Fruit fly (Drosophila melanogaster) whole organism, embryonic: Measurements from ENCODE around the gene Smvt.

ENCODE experiments used
- Adf1 ChIP-seq: fragments of 200-800 bp; sonication (Bioruptor generic); IDR thresholded peaks from 2 replicates; pipeline ENCODE4 v1.3.6; 2022; ENCODE audit warnings: missing biosample characterization, missing genetic modification characterization
- Bteb2 ChIP-seq: fragments of 200-800 bp; sonication (Bioruptor generic); optimal IDR thresholded peaks from 2 replicates; lab custom pipeline; 2016; ENCODE audit warnings: missing biosample characterization, missing genetic modification characterization
- CG10274 ChIP-seq: fragments of 200-800 bp; sonication (Bioruptor generic); optimal IDR thresholded peaks from 3 replicates; lab custom pipeline; 2017; ENCODE audit warnings: missing biosample characterization, mild to moderate bottlenecking, missing genetic modification characterization
- CG10366 ChIP-seq: fragments of 200-800 bp; sonication (Bioruptor generic); IDR thresholded peaks from 2 replicates; pipeline ENCODE4 v1.3.6; 2022; ENCODE audit warnings: missing biosample characterization, missing genetic modification characterization
- CG10979 ChIP-seq: fragments of 200-800 bp; sonication (Bioruptor generic); optimal IDR thresholded peaks from 2 replicates; lab custom pipeline; 2018; ENCODE audit warnings: missing biosample characterization, mild to moderate bottlenecking, missing genetic modification characterization, moderate library complexity
- CG11398 ChIP-seq: fragments of 200-800 bp; sonication (Bioruptor generic); optimal IDR thresholded peaks from 2 replicates; lab custom pipeline; 2016; ENCODE audit warnings: missing biosample characterization, missing genetic modification characterization
- CG11696 ChIP-seq: fragments of 200-800 bp; sonication (Bioruptor generic); IDR thresholded peaks from 2 replicates; pipeline ENCODE4 v1.3.6; 2022; ENCODE audit warnings: missing biosample characterization, missing genetic modification characterization
- CG12104 ChIP-seq: fragments of 200-800 bp; sonication (Bioruptor generic); optimal IDR thresholded peaks from 3 replicates; lab custom pipeline; 2016; ENCODE audit warnings: missing biosample characterization, missing genetic modification characterization
- CG12769 ChIP-seq: fragments of 200-800 bp; sonication (Bioruptor generic); optimal IDR thresholded peaks from 2 replicates; lab custom pipeline; 2019; ENCODE audit warnings: missing biosample characterization, mild to moderate bottlenecking, missing genetic modification characterization, moderate library complexity
- CG14441 ChIP-seq: fragments of 200-800 bp; sonication (Bioruptor generic); IDR thresholded peaks from 2 replicates; pipeline ENCODE4 v1.3.6; 2022; ENCODE audit warnings: missing biosample characterization, missing genetic modification characterization
- CG17385 ChIP-seq: fragments of 200-800 bp; sonication (Bioruptor generic); optimal IDR thresholded peaks from 3 replicates; lab custom pipeline; 2018; ENCODE audit warnings: missing biosample characterization, mild to moderate bottlenecking, missing genetic modification characterization
- CG17612 ChIP-seq: fragments of 200-800 bp; sonication (Bioruptor generic); IDR thresholded peaks from 2 replicates; pipeline ENCODE4 v1.3.6; 2022; ENCODE audit warnings: missing biosample characterization, missing genetic modification characterization
- CG31388 ChIP-seq: fragments of 200-800 bp; sonication (Bioruptor generic); optimal IDR thresholded peaks from 2 replicates; lab custom pipeline; 2016; ENCODE audit warnings: missing biosample characterization, missing genetic modification characterization
- CG33213 ChIP-seq: fragments of 200-800 bp; sonication (Bioruptor generic); optimal IDR thresholded peaks from 3 replicates; lab custom pipeline; 2016; ENCODE audit warnings: missing biosample characterization, missing genetic modification characterization
- CG3407 ChIP-seq: fragments of 200-800 bp; sonication (Bioruptor generic); optimal IDR thresholded peaks from 2 replicates; lab custom pipeline; 2018; ENCODE audit warnings: missing biosample characterization, mild to moderate bottlenecking, missing genetic modification characterization
- CG4282 ChIP-seq: fragments of 200-800 bp; sonication (Bioruptor generic); optimal IDR thresholded peaks from 2 replicates; lab custom pipeline; 2016; ENCODE audit warnings: missing biosample characterization, missing genetic modification characterization
- CG4730 ChIP-seq: fragments of 200-800 bp; sonication (Bioruptor generic); IDR thresholded peaks from 2 replicates; pipeline ENCODE4 v1.3.6; 2022; ENCODE audit warnings: missing biosample characterization, missing genetic modification characterization
- CG4854 ChIP-seq: fragments of 200-800 bp; sonication (Bioruptor generic); optimal IDR thresholded peaks from 2 replicates; lab custom pipeline; 2016; ENCODE audit warnings: missing biosample characterization, missing genetic modification characterization, inconsistent platforms
- CG6791 ChIP-seq: fragments of 200-800 bp; sonication (Bioruptor generic); IDR thresholded peaks from 3 replicates; pipeline ENCODE4 v1.3.6; 2022; ENCODE audit warnings: missing biosample characterization, missing genetic modification characterization; ENCODE audit not compliant: partially characterized antibody
- CG7271 ChIP-seq: fragments of 200-800 bp; sonication (Bioruptor generic); optimal IDR thresholded peaks from 2 replicates; lab custom pipeline; 2018; ENCODE audit warnings: missing biosample characterization, mild to moderate bottlenecking, missing genetic modification characterization, moderate library complexity
- Dll ChIP-seq: fragments of 200-800 bp; sonication (Bioruptor generic); IDR thresholded peaks from 4 replicates; pipeline ENCODE4 v1.3.6; 2022; ENCODE audit warnings: missing biosample characterization, missing genetic modification characterization; ENCODE audit not compliant: partially characterized antibody
- NC2β ChIP-seq: fragments of 200-800 bp; sonication (Bioruptor generic); optimal IDR thresholded peaks from 2 replicates; lab custom pipeline; 2016; ENCODE audit warnings: missing biosample characterization, missing genetic modification characterization
- Oaz ChIP-seq: fragments of 200-800 bp; sonication (Bioruptor generic); IDR thresholded peaks from 2 replicates; pipeline ENCODE4 v1.3.6; 2022; ENCODE audit warnings: missing biosample characterization, missing genetic modification characterization
- Ravus ChIP-seq: fragments of 200-800 bp; sonication (Bioruptor generic); IDR thresholded peaks from 2 replicates; pipeline ENCODE4 v1.3.6; 2022; ENCODE audit warnings: missing biosample characterization, missing genetic modification characterization
- Sin3A ChIP-seq: fragments of >200 bp; optimal IDR thresholded peaks from 2 replicates; lab custom pipeline; 2018
- Spps ChIP-seq: fragments of 200-800 bp; sonication (Bioruptor generic); optimal IDR thresholded peaks from 2 replicates; lab custom pipeline; 2018; ENCODE audit warnings: missing biosample characterization, mild to moderate bottlenecking, missing genetic modification characterization
- Usf ChIP-seq: fragments of 200-800 bp; sonication (Bioruptor generic); optimal IDR thresholded peaks from 2 replicates; lab custom pipeline; 2017; ENCODE audit warnings: missing genotype, missing biosample characterization, missing genetic modification characterization
- Xrp1 ChIP-seq: fragments of 200-800 bp; sonication (Bioruptor generic); IDR thresholded peaks from 2 replicates; pipeline ENCODE4 v1.3.6; 2022; ENCODE audit warnings: missing biosample characterization, missing genetic modification characterization
- abd-A ChIP-seq: fragments of 200-800 bp; sonication (Bioruptor generic); optimal IDR thresholded peaks from 3 replicates; lab custom pipeline; 2019; ENCODE audit warnings: missing biosample characterization, mild to moderate bottlenecking, missing genetic modification characterization, moderate library complexity
- ap ChIP-seq: fragments of 200-800 bp; sonication (Bioruptor generic); IDR thresholded peaks from 2 replicates; pipeline ENCODE4 v1.3.6; 2022; ENCODE audit warnings: missing biosample characterization, missing genetic modification characterization
- ara ChIP-seq: fragments of 200-800 bp; sonication (Bioruptor generic); IDR thresholded peaks from 2 replicates; pipeline ENCODE4 v1.3.6; 2022; ENCODE audit warnings: missing biosample characterization, missing genetic modification characterization
- ase ChIP-seq: fragments of 200-800 bp; sonication (Bioruptor generic); IDR thresholded peaks from 3 replicates; pipeline ENCODE4 v1.3.6; 2022; ENCODE audit warnings: missing biosample characterization, missing genetic modification characterization
- bab2 ChIP-seq: fragments of 200-800 bp; sonication (Bioruptor generic); optimal IDR thresholded peaks from 2 replicates; lab custom pipeline; 2016; ENCODE audit warnings: missing biosample characterization, missing genetic modification characterization
- bsh ChIP-seq, 2 experiments: fragments of 200-800 bp; sonication (Bioruptor generic); optimal IDR thresholded peaks; 2 replicates each; lab custom pipeline; 2017 to 2018; ENCODE audit warnings: mild to moderate bottlenecking in 2 of 2, missing biosample characterization in 2 of 2, missing genetic modification characterization in 2 of 2, moderate library complexity in 1 of 2
- cad ChIP-seq: fragments of >200 bp; optimal IDR thresholded peaks from 2 replicates; lab custom pipeline; 2017; ENCODE audit warnings: missing biosample characterization, missing genetic modification characterization
- crol ChIP-seq: fragments of 200-800 bp; sonication (Bioruptor generic); IDR thresholded peaks from 2 replicates; pipeline ENCODE4 v1.3.6; 2022; ENCODE audit warnings: missing biosample characterization, missing genetic modification characterization
- da ChIP-seq: fragments of 200-800 bp; sonication (Bioruptor generic); optimal IDR thresholded peaks from 2 replicates; lab custom pipeline; 2016; ENCODE audit warnings: missing biosample characterization, missing genetic modification characterization
- danr ChIP-seq: fragments of 200-800 bp; sonication (Bioruptor generic); IDR thresholded peaks from 2 replicates; pipeline ENCODE4 v1.3.6; 2022; ENCODE audit warnings: missing biosample characterization, missing genetic modification characterization
- dmrt99B ChIP-seq: fragments of 200-800 bp; sonication (Bioruptor generic); optimal IDR thresholded peaks from 2 replicates; lab custom pipeline; 2018; ENCODE audit warnings: missing biosample characterization, mild to moderate bottlenecking, missing genetic modification characterization, moderate library complexity
- eyg ChIP-seq: fragments of 200-800 bp; sonication (Bioruptor generic); optimal IDR thresholded peaks from 3 replicates; lab custom pipeline; 2016; ENCODE audit warnings: missing biosample characterization, missing genetic modification characterization
- grn ChIP-seq: fragments of 200-800 bp; sonication (Bioruptor generic); optimal IDR thresholded peaks from 3 replicates; lab custom pipeline; 2017; ENCODE audit warnings: missing biosample characterization, missing genetic modification characterization
- kah ChIP-seq: fragments of 200-800 bp; sonication (Bioruptor generic); optimal IDR thresholded peaks from 2 replicates; lab custom pipeline; 2018; ENCODE audit warnings: missing biosample characterization, mild to moderate bottlenecking, missing genetic modification characterization
- lilli ChIP-seq: fragments of 200-800 bp; sonication (Bioruptor generic); optimal IDR thresholded peaks from 3 replicates; lab custom pipeline; 2016; ENCODE audit warnings: missing biosample characterization, missing genetic modification characterization
- nmo ChIP-seq: fragments of 200-800 bp; sonication (Bioruptor generic); optimal IDR thresholded peaks from 2 replicates; lab custom pipeline; 2018; ENCODE audit warnings: missing biosample characterization, mild to moderate bottlenecking, missing genetic modification characterization, moderate library complexity
- org-1 ChIP-seq: fragments of 200-800 bp; sonication (Bioruptor generic); optimal IDR thresholded peaks from 2 replicates; lab custom pipeline; 2017; ENCODE audit warnings: missing biosample characterization, missing genetic modification characterization
- otp ChIP-seq: fragments of 200-800 bp; sonication (Bioruptor generic); IDR thresholded peaks from 3 replicates; pipeline ENCODE4, ENCODE4 v1.3.6; 2022; ENCODE audit warnings: missing biosample characterization, missing genetic modification characterization
- peb ChIP-seq: fragments of 200-800 bp; sonication (Bioruptor generic); IDR thresholded peaks from 2 replicates; pipeline ENCODE4 v1.3.6; 2022; ENCODE audit warnings: missing biosample characterization, missing genetic modification characterization
- pros ChIP-seq: fragments of 200-800 bp; sonication (Bioruptor generic); optimal IDR thresholded peaks from 3 replicates; lab custom pipeline; 2019; ENCODE audit warnings: missing biosample characterization, mild to moderate bottlenecking, missing genetic modification characterization, moderate library complexity
- ranshi ChIP-seq: fragments of 200-800 bp; sonication (Bioruptor generic); IDR thresholded peaks from 2 replicates; pipeline ENCODE4 v1.3.6; 2022; ENCODE audit warnings: missing biosample characterization, missing genetic modification characterization
- scrt ChIP-seq: fragments of 200-800 bp; sonication (Bioruptor generic); optimal IDR thresholded peaks from 2 replicates; lab custom pipeline; 2018; ENCODE audit warnings: missing biosample characterization, mild to moderate bottlenecking, missing genetic modification characterization, moderate library complexity
- sqz ChIP-seq: fragments of 200-800 bp; sonication (Bioruptor generic); optimal IDR thresholded peaks from 3 replicates; lab custom pipeline; 2018; ENCODE audit warnings: missing biosample characterization, mild to moderate bottlenecking, missing genetic modification characterization
- tna ChIP-seq: fragments of 200-800 bp; sonication (Bioruptor generic); IDR thresholded peaks from 2 replicates; pipeline ENCODE4 v1.3.6; 2022; ENCODE audit warnings: missing biosample characterization, missing genetic modification characterization; ENCODE audit not compliant: partially characterized antibody
- toy ChIP-seq: fragments of 200-800 bp; sonication (Bioruptor generic); IDR thresholded peaks from 2 replicates; pipeline ENCODE4 v1.3.6; 2022; ENCODE audit warnings: missing biosample characterization, missing genetic modification characterization

Gene Smvt

DNA sequence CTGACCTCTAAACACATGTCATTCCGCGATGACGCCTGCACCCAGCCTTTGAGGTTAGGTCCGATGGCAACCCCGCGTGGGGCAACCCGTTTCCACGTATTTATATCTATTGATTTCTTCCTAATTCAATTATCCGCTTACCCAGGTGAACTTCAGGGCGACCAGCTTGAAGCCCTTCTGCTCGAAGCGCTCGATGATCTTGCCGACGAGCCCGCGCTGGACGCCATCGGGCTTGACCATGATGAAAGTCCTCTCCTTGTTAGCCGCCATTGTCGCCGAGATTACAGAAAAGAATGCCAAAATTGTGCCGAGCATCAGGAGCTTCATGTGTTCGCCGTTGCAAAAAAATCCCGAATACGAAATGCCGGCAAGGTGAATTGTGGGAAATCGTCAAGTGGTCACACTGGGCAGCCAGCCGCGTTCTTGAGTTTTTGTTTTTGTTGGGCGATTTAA lies 15.7 kb downstream of the Smvt start, which contains the start of gene awd (continued):
- TF ChIP-seq crol (GFP tag; lab: Robert Waterston, UW) (no peak), CG11398 (no peak), CG17612 (no peak), tna (GFP tag; lab: Robert Waterston, UW) (peak; percentile 15; the same call in 1 of the 2 replicates), CG4854 (GFP tag; lab: Kevin White, UChicago) (no peak), NC2β (no peak), CG6791 (no peak), CG14441 (GFP tag; lab: Robert Waterston, UW) (no peak), Xrp1 (GFP tag; lab: Robert Waterston, UW) (no peak), Usf (GFP tag; lab: Kevin White, UChicago) (no peak), Bteb2 (GFP tag; lab: Kevin White, UChicago) (no peak), CG10979 (tag; lab: Kevin White, UChicago) (no peak), cad (GFP tag; lab: Kevin White, UChicago) (no peak), Oaz (GFP tag; lab: Robert Waterston, UW) (no peak), peb (GFP tag; lab: Robert Waterston, UW) (no peak), CG10274 (GFP tag; lab: Kevin White, UChicago) (no peak), otp (no peak), eyg (no peak), ara (GFP tag; lab: Robert Waterston, UW) (no peak), CG3407 (GFP tag; lab: Kevin White, UChicago) (no peak), kah (GFP tag; lab: Kevin White, UChicago) (no peak), sqz (GFP tag; lab: Kevin White, UChicago) (no peak), ranshi (GFP tag; lab: Robert Waterston, UW) (no peak), CG7271 (no peak), Sin3A (lab: Kevin White, UChicago) (peak; percentile 20), toy (GFP tag; lab: Robert Waterston, UW) (no peak), CG10366 (GFP tag; lab: Robert Waterston, UW) (no peak), CG12769 (tag; lab: Kevin White, UChicago) (peak; percentile 32), bsh (GFP tag; optimal IDR thresholded peaks at IDR 0.05; lab: Kevin White, UChicago) (no peak), bab2 (GFP tag; lab: Kevin White, UChicago) (no peak), ase (GFP tag; lab: Robert Waterston, UW) (no peak), CG11696 (GFP tag; lab: Robert Waterston, UW) (no peak), CG31388 (GFP tag; lab: Kevin White, UChicago) (no peak), CG12104 (no peak), Adf1 (no peak), danr (no peak), Dll (GFP tag; lab: Robert Waterston, UW) (peak; percentile 26; the same call in 1 of the 4 replicates), dmrt99B (tag; lab: Kevin White, UChicago) (no peak), CG17385 (GFP tag; lab: Kevin White, UChicago) (no peak), CG4730 (GFP tag; lab: Robert Waterston, UW) (no peak), Ravus (GFP tag; lab: Robert Waterston, UW) (no peak), org-1 (no peak), grn (GFP tag; lab: Kevin White, UChicago) (no peak), da (GFP tag; lab: Kevin White, UChicago) (no peak), Spps (no peak), CG33213 (GFP tag; lab: Kevin White, UChicago) (peak; percentile 5), scrt (GFP tag; lab: Kevin White, UChicago) (peak; percentile 16), CG4282 (GFP tag; lab: Kevin White, UChicago) (peak; percentile 35), ap (GFP tag; lab: Robert Waterston, UW) (no peak), abd-A (tag; lab: Kevin White, UChicago) (no peak), nmo (peak; percentile 22), lilli (GFP tag; lab: Kevin White, UChicago) (no peak), pros (GFP tag; lab: Kevin White, UChicago) (no peak)
